Worm (Caenorhabditis elegans): Measurements from ENCODE around the gene catp-4.

catp-4 gene

ce11 chrII:14615735-14616134 is 22.4 kb downstream of the catp-4 start, which contains the start of gene mltn-9:
mltn-9 (plus strand) TSS chrII:14616035.
- TF ChIP-seq unc-62 (GFP tag; optimal IDR thresholded peaks at IDR 0.05) = no peak

- no peak for TF ChIP-seq unc-62 (GFP tag; optimal IDR thresholded peaks at IDR 0.05)
Measured at ce11 chrII:14616402-14616801, 23.0 kb downstream of the catp-4 start.

ce11 chrII:14616927-14617326 is 23.5 kb downstream of the catp-4 start:
- TF ChIP-seq unc-62 (GFP tag; optimal IDR thresholded peaks at IDR 0.05) = no peak

ce11 chrII:14618158-14618557 is 24.8 kb downstream of the catp-4 start:
- no peak for TF ChIP-seq unc-62 (GFP tag; optimal IDR thresholded peaks at IDR 0.05)

ce11 chrII:14618764-14619163 is 25.4 kb downstream of the catp-4 start:
- no peak for TF ChIP-seq unc-62 (GFP tag; optimal IDR thresholded peaks at IDR 0.05)

- TF ChIP-seq unc-62 (GFP tag; optimal IDR thresholded peaks at IDR 0.05) = no peak
Measured at ce11 chrII:14619806-14620205, 26.4 kb downstream of the catp-4 start.

ce11 chrII:14620730-14621129 is 27.3 kb downstream of the catp-4 start:
- TF ChIP-seq unc-62 (GFP tag; optimal IDR thresholded peaks at IDR 0.05) = no peak

- TF ChIP-seq unc-62 (GFP tag; optimal IDR thresholded peaks at IDR 0.05) = no peak
Measured at ce11 chrII:14622758-14623157, 29.4 kb downstream of the catp-4 start, which contains the start of gene mltn-10. mltn-10 (plus strand) TSS chrII:14623058.

ce11 chrII:14626883-14627282 is 33.5 kb downstream of the catp-4 start:
- TF ChIP-seq unc-62 (GFP tag; optimal IDR thresholded peaks at IDR 0.05) = no peak

ce11 chrII:14627330-14627729 is 33.9 kb downstream of the catp-4 start, which contains the start of gene tag-297:
tag-297 (plus strand) TSS chrII:14627630.
- no peak for TF ChIP-seq unc-62 (GFP tag; optimal IDR thresholded peaks at IDR 0.05)

- no peak for TF ChIP-seq unc-62 (GFP tag; optimal IDR thresholded peaks at IDR 0.05)
Measured at ce11 chrII:14632823-14633222, 39.4 kb downstream of the catp-4 start, which contains the start of gene C38C6.3. C38C6.3 (plus strand) TSS chrII:14633123.

- TF ChIP-seq unc-62 (GFP tag; optimal IDR thresholded peaks at IDR 0.05) = no peak
Measured at ce11 chrII:14634042-14634441, 40.7 kb downstream of the catp-4 start.

ce11 chrII:14635179-14635578 is 41.8 kb downstream of the catp-4 start:
- no peak for TF ChIP-seq unc-62 (GFP tag; optimal IDR thresholded peaks at IDR 0.05)

ce11 chrII:14636737-14637136 is 43.4 kb downstream of the catp-4 start, which contains the start of gene sre-13:
sre-13 (minus strand) TSS chrII:14636837.
- no peak for TF ChIP-seq unc-62 (GFP tag; optimal IDR thresholded peaks at IDR 0.05)

ce11 chrII:14643983-14644382 is 50.6 kb downstream of the catp-4 start, which contains the start of gene atgp-2:
atgp-2 (minus strand) TSS chrII:14644083.
- no peak for TF ChIP-seq unc-62 (GFP tag; optimal IDR thresholded peaks at IDR 0.05)

- TF ChIP-seq unc-62 (GFP tag; optimal IDR thresholded peaks at IDR 0.05) = no peak
Measured at ce11 chrII:14644465-14644864, 51.1 kb downstream of the catp-4 start.

ce11 chrII:14645290-14645689 is 51.9 kb downstream of the catp-4 start:
- TF ChIP-seq unc-62 (GFP tag; optimal IDR thresholded peaks at IDR 0.05) = no peak
